Worm (Caenorhabditis elegans) whole organism, L4 larva: ENCODE results near the gene Y38E10A.34.

ENCODE experiments used
- cey-2 ChIP-seq: sonication (generic microtip); optimal IDR thresholded peaks from 3 replicates; lab custom pipeline; 2017; ENCODE audit warnings: missing genetic modification characterization, mild to moderate bottlenecking, missing compliant biosample characterization, antibody characterized with exemption, borderline replicate concordance; ENCODE audit not compliant: insufficient read depth
- dve-1 ChIP-seq: sonication (generic microtip); optimal IDR thresholded peaks from 2 replicates; lab custom pipeline; 2017; ENCODE audit warnings: antibody characterized with exemption, mild to moderate bottlenecking, missing genetic modification characterization, missing compliant biosample characterization; ENCODE audit not compliant: insufficient read depth
- lin-13 ChIP-seq: fragments of 150-350 bp; optimal IDR thresholded peaks from 2 replicates; lab custom pipeline; 2014; ENCODE audit warnings: missing biosample characterization, missing genetic modification reagents, missing genetic modification characterization
- rbr-2 ChIP-seq: sonication (generic microtip); optimal IDR thresholded peaks from 2 replicates; lab custom pipeline; 2016; ENCODE audit warnings: missing genotype, missing genetic modification characterization, missing compliant biosample characterization
- snpc-4 ChIP-seq: fragments of 150-350 bp; optimal IDR thresholded peaks from 2 replicates; lab custom pipeline; 2014; ENCODE audit warnings: missing biosample characterization, missing genetic modification characterization
- unc-39 ChIP-seq: sonication (generic microtip); optimal IDR thresholded peaks from 2 replicates; lab custom pipeline; 2017; ENCODE audit warnings: missing biosample characterization, missing genetic modification characterization

- no peak for TF ChIP-seq cey-2 (tag; lab: Kevin White, UChicago)
- TF ChIP-seq dve-1 (tag; lab: Kevin White, UChicago), result no peak
- no peak for TF ChIP-seq rbr-2 (tag; lab: Kevin White, UChicago)
- TF ChIP-seq snpc-4 (tag; lab: Kevin White, UChicago), result no peak
- no peak for TF ChIP-seq unc-39
- no peak for TF ChIP-seq lin-13
Measured at ce11 chrII:12670877-12671864, 40.2 kb downstream of the Y38E10A.34 start.
